Fruit fly (Drosophila melanogaster): Measurements from ENCODE around the gene eIF2D.

eIF2D gene

DNA sequence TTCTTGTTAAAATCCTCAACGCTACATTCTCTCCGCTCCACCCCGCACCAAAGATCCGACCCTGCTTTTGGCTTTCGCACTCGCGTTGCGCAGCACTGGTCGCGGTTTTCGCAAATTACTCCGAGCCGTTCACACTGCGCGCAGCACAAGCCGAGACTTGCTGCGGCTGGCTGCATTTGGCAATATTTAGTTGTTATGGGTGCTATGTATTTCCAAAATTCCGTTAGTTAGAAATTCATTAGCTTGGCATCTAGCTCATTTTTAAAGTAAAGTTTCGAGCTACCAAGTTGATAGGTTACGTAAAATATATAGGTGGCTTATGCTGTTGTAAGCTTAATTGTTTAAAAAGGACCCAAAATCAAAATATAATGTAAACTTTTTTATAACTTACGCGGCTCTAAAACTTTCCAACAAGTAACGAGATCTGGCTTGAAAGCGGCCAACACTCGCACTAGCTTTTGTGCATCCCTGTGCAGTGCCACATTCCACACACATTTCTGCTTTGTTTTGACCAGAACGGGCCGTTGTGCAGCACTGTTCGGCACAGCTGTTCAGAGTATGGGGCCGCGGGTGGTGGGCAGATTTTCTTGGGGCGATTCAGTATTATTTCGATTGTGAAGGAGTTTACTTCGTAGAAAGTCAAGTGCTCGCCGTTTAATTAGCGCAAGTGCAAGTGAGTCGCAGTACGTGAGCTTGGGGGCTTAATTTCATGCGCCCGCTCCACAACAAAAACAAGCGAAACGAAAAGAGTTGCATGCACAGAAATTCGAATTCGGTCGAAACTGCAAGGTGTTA lies 28.6 kb downstream of the eIF2D start, which contains the start of the genes yem and Ctl2 (continued):
- TF ChIP-seq lab (GFP tag; optimal IDR thresholded peaks at IDR 0.05) (peak; percentile 62), Med (GFP tag) (peak; percentile 93), lmd (GFP tag; IDR thresholded peaks at IDR 0.05) (peak; percentile 55), CG2120 (GFP tag; optimal IDR thresholded peaks at IDR 0.05) (peak; percentile 92), CG9727 (GFP tag; optimal IDR thresholded peaks at IDR 0.05) (peak; percentile 73), BEAF-32 (GFP tag; optimal IDR thresholded peaks at IDR 0.05) (peak; percentile 50), MTF-1 (GFP tag; optimal IDR thresholded peaks at IDR 0.05; ENCODE audit: borderline replicate concordance) (peak; percentile 25)

- TF ChIP-seq Dll (GFP tag; IDR thresholded peaks at IDR 0.05; ENCODE audit: partially characterized antibody) (peak; percentile 92), dysf (GFP tag; IDR thresholded peaks at IDR 0.05) (no peak), CoRest (tag; optimal IDR thresholded peaks at IDR 0.05) (peak; percentile 34), phol (tag; optimal IDR thresholded peaks at IDR 0.05) (peak; percentile 41), Awh (GFP tag; IDR thresholded peaks at IDR 0.05) (0 out of 2 replicates have a peak, but pooled peaks have one; percentile 21), shn (GFP tag; optimal IDR thresholded peaks at IDR 0.05) (no peak), aop (GFP tag; IDR thresholded peaks at IDR 0.05) (no peak), Elba2 (GFP tag; optimal IDR thresholded peaks at IDR 0.05) (no peak), Dip2 (GFP tag; IDR thresholded peaks at IDR 0.05) (no peak), stc (GFP tag; IDR thresholded peaks at IDR 0.05) (no peak), sima (GFP tag; optimal IDR thresholded peaks at IDR 0.05) (no peak), HLH54F (GFP tag; optimal IDR thresholded peaks at IDR 0.05) (peak; percentile 3), Abd-B (GFP tag; optimal IDR thresholded peaks at IDR 0.05) (peak; percentile 11), lola (GFP tag; optimal IDR thresholded peaks at IDR 0.05) (no peak), Doc3 (GFP tag; IDR thresholded peaks at IDR 0.05; ENCODE audit: partially characterized antibody) (peak; percentile 88), CG12155 (GFP tag; optimal IDR thresholded peaks at IDR 0.05) (peak; percentile 18), emc (GFP tag; optimal IDR thresholded peaks at IDR 0.05) (no peak), MBD-R2 (GFP tag; IDR thresholded peaks at IDR 0.05) (peak; percentile 58), CG31365 (tag; optimal IDR thresholded peaks at IDR 0.05) (no peak), pita (GFP tag; optimal IDR thresholded peaks at IDR 0.05) (no peak), otp (GFP tag; IDR thresholded peaks at IDR 0.05) (no peak), CG11695 (GFP tag; IDR thresholded peaks at IDR 0.05) (no peak), btn (GFP tag; optimal IDR thresholded peaks at IDR 0.05) (no peak), CG18599 (GFP tag; optimal IDR thresholded peaks at IDR 0.05) (no peak), lbe (GFP tag; optimal IDR thresholded peaks at IDR 0.05) (peak; percentile 50), CG1832 (GFP tag; optimal IDR thresholded peaks at IDR 0.05) (no peak), Max (GFP tag; optimal IDR thresholded peaks at IDR 0.05) (no peak), Stat92E (GFP tag; optimal IDR thresholded peaks at IDR 0.05) (peak in 1 of 3 experiments; percentile 11), Lhr (GFP tag; optimal IDR thresholded peaks at IDR 0.05) (no peak), jigr1 (GFP tag; IDR thresholded peaks at IDR 0.05) (no peak), ase (GFP tag; IDR thresholded peaks at IDR 0.05) (no peak), CG18011 (GFP tag; optimal IDR thresholded peaks at IDR 0.05) (no peak), usp (GFP tag; optimal IDR thresholded peaks at IDR 0.05) (no peak), CG4617 (GFP tag; optimal IDR thresholded peaks at IDR 0.05; ENCODE audit: borderline replicate concordance) (peak; percentile 81), CG10462 (GFP tag; optimal IDR thresholded peaks at IDR 0.05) (no peak), CG14710 (tag; optimal IDR thresholded peaks at IDR 0.05) (peak; percentile 53), CG4328 (GFP tag; optimal IDR thresholded peaks at IDR 0.05) (no peak), CG17912 (GFP tag; optimal IDR thresholded peaks at IDR 0.05) (no peak), zf30C (GFP tag; optimal IDR thresholded peaks at IDR 0.05) (no peak)
Observed at dm6 chr3R:29116167-29116725, 35.3 kb downstream of the eIF2D start, which contains the start of gene Atg14. TSS of gene Atg14 (plus strand) at chr3R:29116391.

Measured in whole organism, embryonic.